Worm (Caenorhabditis elegans) whole organism, L4/young adult: ENCODE data around the gene grd-14.

Source experiments
- W03F9.2 ChIP-seq: fragments of 150-350 bp; optimal IDR thresholded peaks from 2 replicates; lab custom pipeline; 2014; ENCODE audit warnings: missing biosample characterization, missing genetic modification characterization
- him-1 ChIP-seq: sonication (generic microtip); optimal IDR thresholded peaks from 2 replicates; lab custom pipeline; 2016; ENCODE audit warnings: missing genotype, missing genetic modification reagents, missing genetic modification characterization, missing compliant biosample characterization

- TF ChIP-seq him-1 (tag; lab: Kevin White, UChicago) (no peak), W03F9.2 (tag; lab: Kevin White, UChicago) (no peak)
Observed at ce11 chrX:8550099-8550498, 50.3 kb downstream of the grd-14 start.
